Fruit fly (Drosophila melanogaster): ENCODE measurements around the gene Kah.

The Kah gene

DNA sequence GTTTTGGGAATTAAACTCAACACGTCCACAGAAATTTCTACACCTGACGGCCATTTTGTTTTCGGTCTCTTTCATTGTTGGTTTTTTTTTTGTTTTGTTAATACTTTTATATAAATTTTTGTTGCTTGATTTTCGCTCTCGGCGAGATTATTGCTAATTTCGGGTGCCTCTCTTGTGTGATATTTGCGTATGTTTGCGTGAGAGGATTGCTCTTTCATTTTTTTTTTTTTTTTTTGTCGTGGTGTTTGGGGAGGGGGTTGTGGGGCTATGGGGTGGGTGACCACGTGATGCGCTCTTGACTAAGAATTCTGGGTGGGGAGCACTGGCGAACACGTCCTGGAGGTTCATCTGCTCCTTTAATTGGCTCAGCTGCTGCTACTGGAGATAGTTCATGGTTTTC, 36.8 kb upstream of the Kah start:
- no peak for TF ChIP-seq CG7045 (GFP tag; optimal IDR thresholded peaks at IDR 0.05)
- TF ChIP-seq CG14711 (tag; optimal IDR thresholded peaks at IDR 0.05) = no peak
- no peak for TF ChIP-seq kay (GFP tag; ENCODE audit: borderline replicate concordance)
- no peak for TF ChIP-seq Crg-1 (GFP tag; optimal IDR thresholded peaks at IDR 0.05)
- no peak for TF ChIP-seq bab1 (GFP tag; optimal IDR thresholded peaks at IDR 0.05)
- no peak for TF ChIP-seq cnc (optimal IDR thresholded peaks at IDR 0.05)
- TF ChIP-seq pad (GFP tag; optimal IDR thresholded peaks at IDR 0.05) = no peak
- TF ChIP-seq CG7101 (tag; optimal IDR thresholded peaks at IDR 0.05) = no peak
- TF ChIP-seq CG1620 (GFP tag; optimal IDR thresholded peaks at IDR 0.05) = no peak

DNA sequence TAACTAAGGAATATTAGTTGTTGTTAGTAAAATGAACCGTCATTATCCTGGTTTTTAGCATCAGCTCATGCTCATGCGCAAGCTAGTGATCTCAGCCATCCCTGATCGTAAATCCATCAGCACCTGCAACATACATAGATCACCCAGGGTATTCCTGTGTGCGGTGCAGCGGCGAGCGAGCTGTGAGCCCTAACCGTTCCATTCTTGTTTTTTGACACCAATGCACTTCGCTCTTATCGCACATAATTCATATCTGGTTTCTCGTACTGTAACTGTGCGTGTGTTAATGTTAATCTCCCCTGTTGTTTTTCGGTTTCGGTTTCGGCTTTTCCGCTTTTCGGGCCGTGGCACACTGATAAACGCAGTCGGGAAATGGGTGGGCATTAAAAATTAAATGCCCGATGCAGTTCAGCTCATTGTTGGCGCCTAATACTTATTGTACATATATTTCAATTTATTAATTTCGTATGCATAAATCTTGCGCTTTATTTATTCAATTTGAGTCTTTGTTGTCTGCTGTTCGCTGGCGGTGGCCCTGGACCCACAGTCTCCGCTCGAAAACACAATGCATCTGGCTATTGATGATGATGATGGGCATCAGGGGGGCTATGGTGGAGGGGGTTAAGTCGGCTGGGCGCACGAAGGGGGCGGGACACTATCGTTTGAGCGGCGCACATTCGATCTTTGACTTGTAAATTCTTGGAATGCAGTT, 35.3 kb upstream of the Kah start:
- no peak for TF ChIP-seq bab1 (GFP tag; optimal IDR thresholded peaks at IDR 0.05)
- peak; percentile 2 for TF ChIP-seq kay (GFP tag; ENCODE audit: borderline replicate concordance)

DNA sequence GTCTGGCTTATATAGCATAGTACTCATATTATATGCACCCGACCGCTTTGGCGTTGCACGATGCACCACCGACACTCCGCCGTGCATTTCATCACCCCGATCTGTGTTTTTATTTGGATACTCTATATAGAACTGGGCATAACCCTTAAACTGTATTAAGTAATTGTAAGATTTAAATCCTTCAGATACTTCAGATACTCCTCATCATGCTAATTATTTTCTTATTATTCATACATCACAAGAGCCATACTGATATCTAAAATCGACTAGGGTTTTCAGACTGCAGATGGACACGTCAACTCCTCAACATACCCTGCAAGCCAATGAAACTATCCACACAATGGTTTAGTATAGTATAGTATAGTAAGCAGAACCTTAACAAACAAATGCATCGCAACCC, 34.5 kb upstream of the Kah start:
- TF ChIP-seq CG12768 (GFP tag; optimal IDR thresholded peaks at IDR 0.05) (no peak), Mnt (GFP tag; optimal IDR thresholded peaks at IDR 0.05) (no peak), tj (GFP tag; optimal IDR thresholded peaks at IDR 0.05) (no peak), cnc (optimal IDR thresholded peaks at IDR 0.05) (no peak), toe (GFP tag; optimal IDR thresholded peaks at IDR 0.05) (no peak), CG7045 (GFP tag; optimal IDR thresholded peaks at IDR 0.05) (no peak), kay (GFP tag; ENCODE audit: borderline replicate concordance) (no peak), pad (GFP tag; optimal IDR thresholded peaks at IDR 0.05) (no peak), CG11617 (GFP tag; optimal IDR thresholded peaks at IDR 0.05) (no peak), Crg-1 (GFP tag; optimal IDR thresholded peaks at IDR 0.05) (no peak), CG14711 (tag; optimal IDR thresholded peaks at IDR 0.05) (no peak), ovo (GFP tag; optimal IDR thresholded peaks at IDR 0.05) (no peak), CG1620 (GFP tag; optimal IDR thresholded peaks at IDR 0.05) (no peak), Clk (GFP tag; optimal IDR thresholded peaks at IDR 0.05) (no peak), cic (GFP tag; optimal IDR thresholded peaks at IDR 0.05) (no peak), CG33017 (tag; optimal IDR thresholded peaks at IDR 0.05) (no peak), CG7101 (tag; optimal IDR thresholded peaks at IDR 0.05) (no peak), CG5204 (GFP tag; optimal IDR thresholded peaks at IDR 0.05) (no peak), Hr96 (GFP tag; optimal IDR thresholded peaks at IDR 0.05) (no peak), bab1 (GFP tag; optimal IDR thresholded peaks at IDR 0.05) (no peak)

DNA sequence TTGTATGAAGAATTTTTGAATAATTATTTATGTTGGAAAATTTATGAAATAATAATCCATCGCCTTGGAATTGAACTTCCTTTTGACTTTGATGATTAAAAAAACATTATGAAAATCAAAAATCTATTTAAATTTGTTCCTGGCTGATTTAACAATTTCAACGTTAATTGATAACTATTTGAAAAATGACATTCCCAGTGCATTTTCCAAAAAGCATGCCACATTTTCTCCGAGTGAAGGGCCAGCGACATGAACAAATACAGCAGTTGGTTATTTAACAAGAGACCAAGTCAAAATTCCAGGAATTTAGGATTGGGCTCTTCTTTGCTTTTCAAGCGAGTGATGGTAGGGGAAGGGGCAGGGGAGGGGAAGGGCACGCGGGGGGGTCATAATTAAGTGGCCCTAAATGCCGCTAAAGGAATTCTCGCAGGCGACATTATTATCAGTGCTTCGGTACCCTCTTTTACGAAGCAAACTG, 33.3 kb upstream of the Kah start:
- TF ChIP-seq kay (GFP tag; ENCODE audit: borderline replicate concordance) (no peak), CG12768 (GFP tag; optimal IDR thresholded peaks at IDR 0.05) (no peak), Hr96 (GFP tag; optimal IDR thresholded peaks at IDR 0.05) (no peak), toe (GFP tag; optimal IDR thresholded peaks at IDR 0.05) (no peak), CG7045 (GFP tag; optimal IDR thresholded peaks at IDR 0.05) (no peak), Clk (GFP tag; optimal IDR thresholded peaks at IDR 0.05) (no peak), CG11617 (GFP tag; optimal IDR thresholded peaks at IDR 0.05) (no peak), ovo (GFP tag; optimal IDR thresholded peaks at IDR 0.05) (no peak)

DNA sequence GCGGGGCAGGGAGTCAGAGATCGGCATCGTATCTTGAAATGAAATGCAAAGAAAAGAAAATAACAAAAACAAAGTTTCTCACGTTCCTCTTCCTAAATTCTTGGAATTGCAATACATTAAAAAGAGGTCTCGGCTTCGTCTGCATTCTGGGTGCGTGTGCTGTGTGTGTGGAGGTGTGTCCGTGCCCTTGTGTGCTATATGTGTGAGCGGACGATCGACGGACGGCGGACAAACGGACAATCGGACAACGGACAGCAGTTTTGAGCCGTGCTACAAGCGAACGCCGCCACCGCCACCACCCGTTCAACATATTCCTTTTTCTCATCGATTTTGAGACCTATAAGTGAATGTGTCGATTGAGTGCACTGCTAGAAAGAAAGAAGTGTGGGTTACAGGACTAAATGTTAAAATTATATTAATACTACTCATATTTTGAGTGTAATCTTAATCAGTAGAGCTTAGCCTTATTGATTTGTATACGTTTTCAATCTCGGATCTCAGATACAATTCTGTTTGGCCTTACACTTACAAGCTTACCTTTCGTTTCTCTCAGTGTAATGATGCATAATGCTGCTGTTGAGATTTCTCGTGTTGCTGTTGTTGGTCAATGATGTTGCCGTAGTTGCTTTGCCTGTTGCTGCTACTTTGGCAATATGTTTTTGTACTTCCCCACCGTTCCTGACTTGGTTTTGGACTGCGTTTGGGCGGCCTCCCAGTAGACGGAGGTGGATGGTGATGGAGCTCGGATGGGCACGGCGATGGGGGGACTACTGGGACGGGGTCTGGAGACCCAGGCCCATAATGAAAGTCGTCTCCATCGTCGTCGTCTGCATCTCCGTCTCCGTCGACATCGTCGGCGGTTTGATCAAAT, 32.3 kb upstream of the Kah start:
- TF ChIP-seq pad (GFP tag; optimal IDR thresholded peaks at IDR 0.05) (no peak), tj (GFP tag; optimal IDR thresholded peaks at IDR 0.05) (no peak), CG14711 (tag; optimal IDR thresholded peaks at IDR 0.05) (no peak), Clk (GFP tag; optimal IDR thresholded peaks at IDR 0.05) (no peak), CG11617 (GFP tag; optimal IDR thresholded peaks at IDR 0.05) (no peak)

dm6 chr3L:619427-620308, 30.6 kb upstream of the Kah start:
- no peak for TF ChIP-seq Clk (GFP tag; optimal IDR thresholded peaks at IDR 0.05)

All from whole organism, adult.